Fruit fly (Drosophila melanogaster) whole organism, embryonic: ENCODE results near the gene CG14691.

ENCODE experiments used
- CG17612 ChIP-seq: fragments of 200-800 bp; sonication (Bioruptor generic); IDR thresholded peaks from 2 replicates; pipeline ENCODE4 v1.3.6; 2022; ENCODE audit warnings: missing biosample characterization, missing genetic modification characterization
- CG6854 ChIP-seq: fragments of 200-800 bp; sonication (Bioruptor generic); optimal IDR thresholded peaks from 3 replicates; lab custom pipeline; 2017; ENCODE audit warnings: missing biosample characterization, mild to moderate bottlenecking, missing genetic modification characterization
- fd3F ChIP-seq: fragments of 200-800 bp; sonication (Bioruptor generic); optimal IDR thresholded peaks from 2 replicates; lab custom pipeline; 2018; ENCODE audit warnings: missing biosample characterization, mild to moderate bottlenecking, missing genetic modification characterization, moderate library complexity

dm6 chr3R:10714498-10714897, 40.9 kb downstream of the CG14691 start, which contains the start of gene CG4073:
- TF ChIP-seq CG6854 (GFP tag; lab: Kevin White, UChicago) (no peak), fd3F (GFP tag; lab: Kevin White, UChicago) (no peak), CG17612 (GFP tag; lab: Robert Waterston, UW) (no peak)
